Worm (Caenorhabditis elegans) whole organism, L1 larva: ENCODE measurements around the gene dkc-1.

Source experiments
- ceh-90 ChIP-seq: sonication (generic microtip); optimal IDR thresholded peaks from 2 replicates; lab custom pipeline; 2016; ENCODE audit warnings: missing genetic modification characterization, missing compliant biosample characterization
- egl-27 ChIP-seq, 2 experiments: fragments of 150-350 bp in 1 of 2; sonication (generic microtip); optimal IDR thresholded peaks; 3 replicates each; lab custom pipeline; 2017 to 2018; ENCODE audit warnings: missing biosample characterization in 2 of 2, missing genetic modification characterization in 2 of 2, missing genetic modification reagents in 2 of 2
- elt-3 ChIP-seq, 6 experiments: fragments of 150-350 bp in 1 of 6; sonication (generic microtip); optimal IDR thresholded peaks; 2 replicates each; lab custom pipeline; 2017 to 2018; ENCODE audit warnings: missing biosample characterization in 6 of 6, missing genetic modification characterization in 6 of 6, inconsistent platforms in 1 of 6
- lin-15B ChIP-seq: fragments of 150-350 bp; sonication (generic microtip); optimal IDR thresholded peaks from 3 replicates; lab custom pipeline; 2014; ENCODE audit warnings: missing biosample characterization, missing genetic modification characterization
- lin-35 ChIP-seq, 2 experiments: fragments of 150-350 bp; optimal IDR thresholded peaks; 2 replicates each; lab custom pipeline; 2014; ENCODE audit warnings: missing biosample characterization in 2 of 2, missing genetic modification characterization in 2 of 2, missing genetic modification reagents in 2 of 2
- mep-1 ChIP-seq: fragments of 150-350 bp; optimal IDR thresholded peaks from 2 replicates; lab custom pipeline; 2014; ENCODE audit warnings: missing biosample characterization, missing genetic modification characterization
- tbx-2 ChIP-seq: sonication (generic microtip); optimal IDR thresholded peaks from 2 replicates; lab custom pipeline; 2016; ENCODE audit warnings: missing genetic modification characterization, missing compliant biosample characterization

DNA sequence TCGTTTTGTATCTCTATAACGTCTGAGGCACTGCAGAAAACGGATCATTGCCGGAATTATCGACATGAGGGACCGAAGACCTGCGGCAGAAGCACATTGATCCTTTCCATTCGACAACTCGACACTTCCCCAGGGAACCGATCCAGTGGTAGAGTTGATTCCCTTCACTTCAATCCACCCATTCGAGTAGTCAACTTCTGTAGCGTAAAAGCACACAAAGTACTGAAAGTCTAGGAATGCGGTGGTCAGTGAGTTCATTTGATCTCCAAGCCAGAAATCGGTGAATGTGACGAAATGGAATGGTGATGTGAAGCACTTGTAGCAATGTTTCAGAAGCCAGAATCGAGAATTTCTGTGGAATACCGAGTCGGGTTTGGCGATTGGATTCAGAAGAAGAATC, 43.7 kb upstream of the dkc-1 start:
- TF ChIP-seq egl-27 (tag; optimal IDR thresholded peaks at IDR 0.05; lab: Kevin White, UChicago): no peak
- no peak for TF ChIP-seq mep-1 (tag; lab: Kevin White, UChicago)
- no peak for TF ChIP-seq lin-35 (GFP tag; optimal IDR thresholded peaks at IDR 0.05; lab: Kevin White, UChicago)
- no peak for TF ChIP-seq elt-3 (tag; optimal IDR thresholded peaks at IDR 0.05; lab: Kevin White, UChicago)
- no peak for TF ChIP-seq lin-15B (tag; lab: Kevin White, UChicago)
- TF ChIP-seq tbx-2 (tag; lab: Kevin White, UChicago): no peak
- TF ChIP-seq ceh-90 (tag; lab: Kevin White, UChicago): no peak
